Worm (Caenorhabditis elegans) whole organism, L2 larva: Measurements from ENCODE around the gene clec-147.
A peak's percentile ranks its signal among the peaks of the same experiment; 100 is the strongest.

Experiments
- C34F6.9 ChIP-seq: fragments of 150-350 bp; optimal IDR thresholded peaks from 2 replicates; lab custom pipeline; 2014; ENCODE audit warnings: missing biosample characterization, missing genetic modification characterization
- F13H6.1 ChIP-seq: sonication (generic microtip); optimal IDR thresholded peaks from 2 replicates; lab custom pipeline; 2016; ENCODE audit warnings: missing genetic modification characterization, missing compliant biosample characterization
- R02D3.7 ChIP-seq: fragments of 150-350 bp; optimal IDR thresholded peaks from 2 replicates; lab custom pipeline; 2014; ENCODE audit warnings: missing biosample characterization, missing genetic modification characterization
- Y55F3AM.14 ChIP-seq: fragments of 200-800 bp; sonication (Bioruptor generic); optimal IDR thresholded peaks from 2 replicates; lab custom pipeline; 2018; ENCODE audit warnings: mild to moderate bottlenecking, missing genetic modification characterization, missing compliant biosample characterization
- ZK546.5 ChIP-seq: sonication (generic microtip); optimal IDR thresholded peaks from 2 replicates; lab custom pipeline; 2017; ENCODE audit warnings: missing biosample characterization, missing genetic modification characterization
- alr-1 ChIP-seq: fragments of 150-350 bp; optimal IDR thresholded peaks from 2 replicates; lab custom pipeline; 2014; ENCODE audit warnings: missing biosample characterization, missing genetic modification characterization
- aly-2 ChIP-seq: fragments of 150-350 bp; optimal IDR thresholded peaks from 2 replicates; lab custom pipeline; 2014; ENCODE audit warnings: missing biosample characterization, missing genetic modification characterization
- ama-1 ChIP-seq: fragments of 150-350 bp; optimal IDR thresholded peaks from 2 replicates; lab custom pipeline; 2018; ENCODE audit warnings: inconsistent platforms
- blmp-1 ChIP-seq: sonication (generic microtip); optimal IDR thresholded peaks from 2 replicates; lab custom pipeline; 2017; ENCODE audit warnings: missing genetic modification characterization, mild to moderate bottlenecking, missing compliant biosample characterization, antibody characterized with exemption, moderate library complexity; ENCODE audit not compliant: insufficient read depth
- ceh-16 ChIP-seq: fragments of 150-350 bp; optimal IDR thresholded peaks from 2 replicates; lab custom pipeline; 2014; ENCODE audit warnings: missing biosample characterization, missing genetic modification characterization
- ceh-82 ChIP-seq: fragments of 150-350 bp; optimal IDR thresholded peaks from 2 replicates; lab custom pipeline; 2014; ENCODE audit warnings: missing biosample characterization, missing genetic modification characterization
- crh-2 ChIP-seq: sonication (generic microtip); optimal IDR thresholded peaks from 2 replicates; lab custom pipeline; 2017; ENCODE audit warnings: missing biosample characterization, missing genetic modification characterization
- dmd-4 ChIP-seq: sonication (generic microtip); optimal IDR thresholded peaks from 2 replicates; lab custom pipeline; 2017; ENCODE audit warnings: missing biosample characterization, missing genetic modification characterization
- egl-27 ChIP-seq: sonication (generic microtip); optimal IDR thresholded peaks from 3 replicates; lab custom pipeline; 2017; ENCODE audit warnings: missing biosample characterization, missing genetic modification reagents, missing genetic modification characterization
- elt-1 ChIP-seq: fragments of 150-350 bp; optimal IDR thresholded peaks from 2 replicates; lab custom pipeline; 2014; ENCODE audit warnings: missing biosample characterization, missing genetic modification characterization
- elt-3 ChIP-seq: sonication (generic microtip); optimal IDR thresholded peaks from 2 replicates; lab custom pipeline; 2017; ENCODE audit warnings: missing biosample characterization, missing genetic modification characterization
- fos-1 ChIP-seq: fragments of 150-350 bp; optimal IDR thresholded peaks from 2 replicates; lab custom pipeline; 2014; ENCODE audit warnings: missing biosample characterization, missing genetic modification characterization
- gmeb-1 ChIP-seq: fragments of 150-350 bp; optimal IDR thresholded peaks from 2 replicates; lab custom pipeline; 2014; ENCODE audit warnings: missing biosample characterization, missing genetic modification characterization
- lin-11 ChIP-seq: fragments of 150-350 bp; sonication (generic microtip); optimal IDR thresholded peaks from 2 replicates; lab custom pipeline; 2014; ENCODE audit warnings: missing biosample characterization, missing genetic modification characterization, inconsistent platforms, mixed read lengths
- lin-13 ChIP-seq: fragments of 150-350 bp; optimal IDR thresholded peaks from 2 replicates; lab custom pipeline; 2014; ENCODE audit warnings: missing biosample characterization, missing genetic modification reagents, missing genetic modification characterization
- lin-39 ChIP-seq: fragments of 150-350 bp; optimal IDR thresholded peaks from 2 replicates; lab custom pipeline; 2014; ENCODE audit warnings: missing biosample characterization, missing genetic modification reagents, missing genetic modification characterization
- lsy-2 ChIP-seq, 2 experiments: fragments of 150-350 bp in 1 of 2; sonication (generic microtip) in 1 of 2; optimal IDR thresholded peaks; 2 replicates each; lab custom pipeline; 2014 to 2017; ENCODE audit warnings: missing biosample characterization in 2 of 2, missing genetic modification characterization in 2 of 2
- mab-5 ChIP-seq: fragments of 150-350 bp; optimal IDR thresholded peaks from 2 replicates; lab custom pipeline; 2014; ENCODE audit warnings: missing biosample characterization, missing genetic modification characterization
- mbf-1 ChIP-seq: sonication (generic microtip); optimal IDR thresholded peaks from 2 replicates; lab custom pipeline; 2017; ENCODE audit warnings: missing biosample characterization, missing genetic modification characterization
- mdl-1 ChIP-seq, 2 experiments: fragments of 150-350 bp in 1 of 2; sonication (generic microtip) in 1 of 2; optimal IDR thresholded peaks; 2 replicates each; lab custom pipeline; 2017; ENCODE audit warnings: missing biosample characterization in 2 of 2, missing genetic modification characterization in 2 of 2
- nhr-10 ChIP-seq: sonication (generic microtip); optimal IDR thresholded peaks from 2 replicates; lab custom pipeline; 2017; ENCODE audit warnings: missing biosample characterization, missing genetic modification characterization
- nhr-11 ChIP-seq: fragments of 150-350 bp; optimal IDR thresholded peaks from 2 replicates; lab custom pipeline; 2014; ENCODE audit warnings: missing biosample characterization, missing genetic modification characterization
- nhr-12 ChIP-seq: fragments of 150-350 bp; optimal IDR thresholded peaks from 2 replicates; lab custom pipeline; 2014; ENCODE audit warnings: missing biosample characterization, missing genetic modification characterization
- nhr-129 ChIP-seq: fragments of 150-350 bp; optimal IDR thresholded peaks from 2 replicates; lab custom pipeline; 2014; ENCODE audit warnings: missing biosample characterization, missing genetic modification characterization
- nhr-21 ChIP-seq: fragments of 150-350 bp; optimal IDR thresholded peaks from 2 replicates; lab custom pipeline; 2014; ENCODE audit warnings: missing biosample characterization, missing genetic modification characterization
- nhr-23 ChIP-seq: fragments of 150-350 bp; optimal IDR thresholded peaks from 2 replicates; lab custom pipeline; 2014; ENCODE audit warnings: missing biosample characterization, missing genetic modification reagents, missing genetic modification characterization
- nhr-237 ChIP-seq: fragments of 150-350 bp; optimal IDR thresholded peaks from 2 replicates; lab custom pipeline; 2014; ENCODE audit warnings: missing biosample characterization, missing genetic modification characterization
- nhr-25 ChIP-seq: fragments of 150-350 bp; sonication (generic microtip); optimal IDR thresholded peaks from 3 replicates; lab custom pipeline; 2014; ENCODE audit warnings: missing biosample characterization, missing genetic modification characterization
- nhr-6 ChIP-seq: fragments of 150-350 bp; optimal IDR thresholded peaks from 2 replicates; lab custom pipeline; 2014; ENCODE audit warnings: missing biosample characterization, missing genetic modification characterization
- nhr-77 ChIP-seq: fragments of 150-350 bp; optimal IDR thresholded peaks from 2 replicates; lab custom pipeline; 2014; ENCODE audit warnings: missing biosample characterization, missing genetic modification characterization
- peb-1 ChIP-seq: fragments of 150-350 bp; optimal IDR thresholded peaks from 2 replicates; lab custom pipeline; 2014; ENCODE audit warnings: missing biosample characterization, missing genetic modification characterization
- sem-4 ChIP-seq: fragments of 150-350 bp; optimal IDR thresholded peaks from 2 replicates; lab custom pipeline; 2014; ENCODE audit warnings: missing biosample characterization, missing genetic modification reagents, missing genetic modification characterization
- skn-1 ChIP-seq: sonication (generic microtip); optimal IDR thresholded peaks from 2 replicates; lab custom pipeline; 2017; ENCODE audit warnings: missing biosample characterization, missing genetic modification characterization
- sma-3 ChIP-seq: sonication (generic microtip); optimal IDR thresholded peaks from 2 replicates; lab custom pipeline; 2016; ENCODE audit warnings: missing genetic modification reagents, missing genetic modification characterization, missing compliant biosample characterization
- sma-9 ChIP-seq, 2 experiments: fragments of 150-350 bp in 1 of 2; sonication (generic microtip) in 1 of 2; optimal IDR thresholded peaks; 2 replicates each; lab custom pipeline; 2014 to 2016; ENCODE audit warnings: missing genetic modification characterization in 2 of 2, mild to moderate bottlenecking in 1 of 2, missing biosample characterization in 1 of 2, missing compliant biosample characterization in 1 of 2, missing genetic modification reagents in 1 of 2, moderate library complexity in 1 of 2
- snpc-4 ChIP-seq: fragments of 150-350 bp; optimal IDR thresholded peaks from 2 replicates; lab custom pipeline; 2014; ENCODE audit warnings: missing biosample characterization, missing genetic modification characterization
- unc-39 ChIP-seq: fragments of 150-350 bp; optimal IDR thresholded peaks from 2 replicates; lab custom pipeline; 2014; ENCODE audit warnings: missing biosample characterization, missing genetic modification characterization
- unc-55 ChIP-seq: fragments of 150-350 bp; sonication (generic microtip); optimal IDR thresholded peaks from 3 replicates; lab custom pipeline; 2014; ENCODE audit warnings: missing biosample characterization, missing genetic modification reagents, missing genetic modification characterization
- unc-62 ChIP-seq: fragments of 150-350 bp; optimal IDR thresholded peaks from 2 replicates; lab custom pipeline; 2014; ENCODE audit warnings: missing biosample characterization, missing genetic modification reagents, missing genetic modification characterization
- zag-1 ChIP-seq: fragments of 150-350 bp; optimal IDR thresholded peaks from 2 replicates; lab custom pipeline; 2014; ENCODE audit warnings: missing biosample characterization, missing genetic modification characterization
- ztf-1 ChIP-seq: fragments of 200-800 bp; sonication (Bioruptor generic); conservative IDR thresholded peaks from 2 replicates; pipeline ENCODE4 v1.3.6; 2022; ENCODE audit warnings: missing genetic modification characterization, missing compliant biosample characterization
- ztf-11 ChIP-seq: sonication (generic microtip); optimal IDR thresholded peaks from 2 replicates; lab custom pipeline; 2017; ENCODE audit warnings: missing biosample characterization, missing genetic modification characterization
- ztf-4 ChIP-seq: fragments of 150-350 bp; optimal IDR thresholded peaks from 2 replicates; lab custom pipeline; 2014; ENCODE audit warnings: missing biosample characterization, missing genetic modification characterization

clec-147 gene

ce11 chrII:14488661-14489060 lies 49.0 kb downstream of the clec-147 start, which contains the start of gene usp-14:
TSS of gene usp-14 (minus strand) at chrII:14488688.
- TF ChIP-seq lsy-2 (tag; optimal IDR thresholded peaks at IDR 0.05; lab: Kevin White, UChicago) (peak; percentile 48 to 78), Y55F3AM.14 (no peak), unc-39 (tag; lab: Kevin White, UChicago) (no peak), unc-55 (GFP tag; lab: Kevin White, UChicago) (peak; percentile 49), nhr-23 (tag; lab: Kevin White, UChicago) (no peak), ZK546.5 (no peak), elt-1 (tag; lab: Kevin White, UChicago) (no peak), nhr-12 (tag; lab: Kevin White, UChicago) (no peak), zag-1 (tag; lab: Kevin White, UChicago) (no peak), mdl-1 (tag; optimal IDR thresholded peaks at IDR 0.05; lab: Kevin White, UChicago) (no peak), egl-27 (tag; lab: Kevin White, UChicago) (no peak), sma-3 (GFP tag; lab: Kevin White, UChicago) (peak; percentile 26), gmeb-1 (peak; percentile 82), elt-3 (tag; lab: Kevin White, UChicago) (no peak), ztf-1 (GFP tag; lab: Robert Waterston, UW) (no peak), nhr-6 (tag; lab: Kevin White, UChicago) (no peak), unc-62 (GFP tag; lab: Kevin White, UChicago) (no peak), aly-2 (tag; lab: Kevin White, UChicago) (no peak), lin-13 (no peak), sem-4 (tag; lab: Kevin White, UChicago) (no peak), blmp-1 (tag; lab: Kevin White, UChicago) (no peak), fos-1 (tag; lab: Kevin White, UChicago) (peak; percentile 23), F13H6.1 (tag; lab: Kevin White, UChicago) (peak; percentile 42), ceh-82 (tag; lab: Kevin White, UChicago) (no peak), nhr-10 (no peak), C34F6.9 (tag; lab: Kevin White, UChicago) (peak; percentile 72), R02D3.7 (no peak), nhr-21 (tag; lab: Kevin White, UChicago) (peak; percentile 21), ztf-4 (tag; lab: Kevin White, UChicago) (no peak), nhr-237 (no peak), dmd-4 (tag; lab: Kevin White, UChicago) (no peak), lin-39 (tag; lab: Kevin White, UChicago) (no peak), sma-9 (GFP tag; optimal IDR thresholded peaks at IDR 0.05; lab: Kevin White, UChicago) (peak; percentile 19), sma-9 (tag; optimal IDR thresholded peaks at IDR 0.05; lab: Kevin White, UChicago) (no peak), ceh-16 (tag; lab: Kevin White, UChicago) (no peak), nhr-11 (tag; lab: Kevin White, UChicago) (no peak), nhr-129 (tag; lab: Kevin White, UChicago) (peak; percentile 43), crh-2 (tag; lab: Kevin White, UChicago) (peak; percentile 90), alr-1 (tag; lab: Kevin White, UChicago) (no peak), ztf-11 (tag; lab: Kevin White, UChicago) (no peak), skn-1 (tag; lab: Kevin White, UChicago) (peak; percentile 71), lin-11 (tag; lab: Kevin White, UChicago) (peak; percentile 14), nhr-77 (tag; lab: Kevin White, UChicago) (no peak), ama-1 (no peak), nhr-25 (peak; percentile 57), snpc-4 (tag; lab: Kevin White, UChicago) (peak; percentile 14), mbf-1 (no peak), peb-1 (tag; lab: Kevin White, UChicago) (no peak), mab-5 (no peak)
